Fruit fly (Drosophila melanogaster): ENCODE data around the gene CG6178.

Gene CG6178

DNA sequence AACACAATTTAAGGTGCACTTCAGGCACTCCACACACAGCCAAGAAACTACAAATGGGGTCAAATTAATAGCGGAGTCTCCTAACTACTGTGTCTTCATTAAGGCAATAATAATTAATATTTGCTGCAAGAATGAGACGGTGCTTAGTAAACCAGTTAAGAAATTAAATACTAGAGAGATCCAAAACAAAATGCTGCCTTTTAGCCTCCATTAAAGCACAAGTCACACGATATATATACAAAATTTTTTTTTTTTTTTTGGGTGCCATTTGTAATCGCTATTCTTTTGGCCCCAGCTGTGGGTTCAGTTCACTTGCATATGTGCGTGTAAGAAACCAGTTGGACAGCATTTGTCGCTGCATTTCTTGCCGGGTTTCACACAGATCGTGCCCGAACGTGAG is 51.3 kb downstream of the CG6178 start:
- TF ChIP-seq usp (GFP tag; optimal IDR thresholded peaks at IDR 0.05) (no peak), pan (optimal IDR thresholded peaks at IDR 0.05) (no peak), CG8478 (optimal IDR thresholded peaks at IDR 0.05) (no peak), Dll (optimal IDR thresholded peaks at IDR 0.05) (no peak), EcR (GFP tag; optimal IDR thresholded peaks at IDR 0.05) (no peak), psq (optimal IDR thresholded peaks at IDR 0.05) (no peak)

DNA sequence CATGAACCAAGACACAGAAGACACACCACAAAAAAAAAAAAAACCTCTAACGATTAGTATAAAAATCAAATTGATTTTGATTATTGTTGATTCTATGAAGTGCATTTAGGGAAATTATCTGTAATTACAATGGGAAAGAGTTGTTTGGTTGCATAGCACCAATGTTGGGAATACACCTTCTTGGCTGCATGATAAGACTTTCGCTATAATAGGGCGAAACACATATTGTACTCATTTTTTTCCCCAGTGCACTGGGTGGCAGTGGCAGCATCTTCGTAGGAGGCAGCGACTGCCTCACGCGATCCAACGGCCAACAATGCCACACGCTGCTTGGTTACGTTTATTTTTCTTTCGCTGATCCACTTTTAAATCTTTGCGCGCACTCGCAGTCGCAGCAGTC is 51.9 kb downstream of the CG6178 start:
- no peak for TF ChIP-seq Dll (optimal IDR thresholded peaks at IDR 0.05)
- no peak for TF ChIP-seq CG8478 (optimal IDR thresholded peaks at IDR 0.05)
- TF ChIP-seq psq (optimal IDR thresholded peaks at IDR 0.05), result no peak
- no peak for TF ChIP-seq usp (GFP tag; optimal IDR thresholded peaks at IDR 0.05)
- TF ChIP-seq pan (optimal IDR thresholded peaks at IDR 0.05), result no peak
- TF ChIP-seq EcR (GFP tag; optimal IDR thresholded peaks at IDR 0.05), result no peak
